Worm (Caenorhabditis elegans): ENCODE results near the gene C24F3.2.
A peak's percentile ranks its signal among the peaks of the same experiment; 100 is the strongest.

The C24F3.2 gene

ce11 chrIV:10227534-10227933, 5.2 kb downstream of the C24F3.2 start, which contains the start of gene F01G10.6:
Gene F01G10.6 (minus strand): TSS chrIV:10227634.
- TF ChIP-seq nhr-25 (tag; optimal IDR thresholded peaks at IDR 0.05) (no peak), dmd-4 (tag; optimal IDR thresholded peaks at IDR 0.05) (no peak), nhr-6 (tag; optimal IDR thresholded peaks at IDR 0.05) (no peak), nhr-129 (tag; optimal IDR thresholded peaks at IDR 0.05) (no peak), sma-3 (GFP tag; optimal IDR thresholded peaks at IDR 0.05) (no peak), blmp-1 (tag; optimal IDR thresholded peaks at IDR 0.05; ENCODE audit: insufficient read depth) (no peak), ama-1 (optimal IDR thresholded peaks at IDR 0.05) (no peak), nhr-11 (tag; optimal IDR thresholded peaks at IDR 0.05) (no peak), nhr-237 (tag; optimal IDR thresholded peaks at IDR 0.05) (no peak), aly-2 (tag; optimal IDR thresholded peaks at IDR 0.05) (no peak), Y55F3AM.14 (GFP tag; optimal IDR thresholded peaks at IDR 0.05) (no peak)

ce11 chrIV:10230971-10231370, 8.6 kb downstream of the C24F3.2 start, which contains the start of gene F01G10.5:
Gene F01G10.5 (minus strand): TSS chrIV:10231071.
- TF ChIP-seq ztf-11 (tag; optimal IDR thresholded peaks at IDR 0.05) (no peak), nhr-12 (tag; optimal IDR thresholded peaks at IDR 0.05) (no peak), C34F6.9 (tag; optimal IDR thresholded peaks at IDR 0.05) (no peak), sem-4 (tag; optimal IDR thresholded peaks at IDR 0.05) (no peak), sma-3 (GFP tag; optimal IDR thresholded peaks at IDR 0.05) (no peak), nhr-237 (tag; optimal IDR thresholded peaks at IDR 0.05) (no peak), peb-1 (tag; optimal IDR thresholded peaks at IDR 0.05) (no peak), mdl-1 (tag; optimal IDR thresholded peaks at IDR 0.05) (no peak), dmd-4 (tag; optimal IDR thresholded peaks at IDR 0.05) (no peak), nhr-11 (tag; optimal IDR thresholded peaks at IDR 0.05) (no peak), unc-62 (GFP tag; optimal IDR thresholded peaks at IDR 0.05) (no peak), alr-1 (tag; optimal IDR thresholded peaks at IDR 0.05) (no peak), snpc-4 (tag; optimal IDR thresholded peaks at IDR 0.05) (no peak), ceh-82 (tag; optimal IDR thresholded peaks at IDR 0.05) (no peak)

- TF ChIP-seq mdl-1 (tag; optimal IDR thresholded peaks at IDR 0.05) (no peak), fos-1 (tag; optimal IDR thresholded peaks at IDR 0.05) (no peak), gmeb-1 (tag; optimal IDR thresholded peaks at IDR 0.05) (no peak), lin-13 (GFP tag; optimal IDR thresholded peaks at IDR 0.05) (no peak)
These were observed 10.1 kb downstream of the C24F3.2 start, which contains the start of gene F01G10.4 for ce11 chrIV:10232456-10232855. Gene F01G10.4 (minus strand): TSS chrIV:10232556.

- TF ChIP-seq nhr-12 (tag; optimal IDR thresholded peaks at IDR 0.05) (no peak), fos-1 (tag; optimal IDR thresholded peaks at IDR 0.05) (peak; percentile 14)
These were observed 13.0 kb downstream of the C24F3.2 start, which contains the start of gene ech-9 for ce11 chrIV:10235279-10235829. Gene ech-9 (minus strand): TSS chrIV:10235329.

ce11 chrIV:10236106-10236505, 13.8 kb downstream of the C24F3.2 start:
- TF ChIP-seq fos-1 (tag; optimal IDR thresholded peaks at IDR 0.05) (peak; percentile 71), gmeb-1 (tag; optimal IDR thresholded peaks at IDR 0.05) (no peak), zag-1 (tag; optimal IDR thresholded peaks at IDR 0.05) (no peak)

- no peak for TF ChIP-seq mbf-1 (tag; optimal IDR thresholded peaks at IDR 0.05)
- peak; percentile 31 for TF ChIP-seq crh-2 (tag; optimal IDR thresholded peaks at IDR 0.05)
- peak; percentile 20 for TF ChIP-seq fos-1 (tag; optimal IDR thresholded peaks at IDR 0.05)
These were observed 16.7 kb downstream of the C24F3.2 start, which contains the start of gene ech-8 for ce11 chrIV:10239045-10239444. Gene ech-8 (minus strand): TSS chrIV:10239176.

- no peak for TF ChIP-seq sma-3 (GFP tag; optimal IDR thresholded peaks at IDR 0.05)
- no peak for TF ChIP-seq blmp-1 (tag; optimal IDR thresholded peaks at IDR 0.05; ENCODE audit: insufficient read depth)
These were observed 19.3 kb downstream of the C24F3.2 start, which contains the start of gene lipl-7 for ce11 chrIV:10241659-10242058. Gene lipl-7 (minus strand): TSS chrIV:10241823.
